Worm (Caenorhabditis elegans): ENCODE data around the gene alh-5.

- TF ChIP-seq fos-1 (tag; optimal IDR thresholded peaks at IDR 0.05) (no peak), ama-1 (optimal IDR thresholded peaks at IDR 0.05) (no peak), unc-62 (GFP tag; optimal IDR thresholded peaks at IDR 0.05) (no peak), nhr-12 (tag; optimal IDR thresholded peaks at IDR 0.05) (no peak), tbx-2 (tag; optimal IDR thresholded peaks at IDR 0.05) (no peak), nhr-11 (tag; optimal IDR thresholded peaks at IDR 0.05) (no peak), jun-1 (tag; optimal IDR thresholded peaks at IDR 0.05) (no peak), fkh-10 (GFP tag; optimal IDR thresholded peaks at IDR 0.05) (no peak)
Observed at ce11 chrV:2045956-2046355, 46.6 kb upstream of the alh-5 start, which contains the start of gene Y40B10A.5.
